Worm (Caenorhabditis elegans) whole organism, early embryonic: ENCODE data around the gene Y57A10B.6.

Experiments
- B0310.2 ChIP-seq: sonication (generic microtip); optimal IDR thresholded peaks from 2 replicates; lab custom pipeline; 2016; ENCODE audit warnings: mild to moderate bottlenecking, missing genetic modification characterization, missing compliant biosample characterization
- F13C5.2 ChIP-seq: sonication (generic microtip); optimal IDR thresholded peaks from 2 replicates; lab custom pipeline; 2017; ENCODE audit warnings: mild to moderate bottlenecking, missing genetic modification characterization, inconsistent platforms, missing compliant biosample characterization
- ceh-36 ChIP-seq: sonication (generic microtip); optimal IDR thresholded peaks from 2 replicates; lab custom pipeline; 2016; ENCODE audit warnings: missing genetic modification characterization, inconsistent platforms, missing compliant biosample characterization
- ets-7 ChIP-seq: sonication (generic microtip); optimal IDR thresholded peaks from 2 replicates; lab custom pipeline; 2016; ENCODE audit warnings: missing genotype, missing genetic modification characterization, missing compliant biosample characterization
- flt-1 ChIP-seq: fragments of 200-800 bp; sonication (Bioruptor generic); IDR thresholded peaks from 2 replicates; pipeline ENCODE4 v1.3.6; 2022; ENCODE audit warnings: missing genetic modification characterization, missing compliant biosample characterization
- hmbx-1 ChIP-seq: sonication (generic microtip); optimal IDR thresholded peaks from 2 replicates; lab custom pipeline; 2016; ENCODE audit warnings: mild to moderate bottlenecking, missing genetic modification characterization, missing compliant biosample characterization
- pes-1 ChIP-seq: fragments of 200-800 bp; sonication (Bioruptor generic); IDR thresholded peaks from 2 replicates; pipeline ENCODE4 v1.3.6; 2022; ENCODE audit warnings: missing genetic modification reagents, missing genetic modification characterization, missing compliant biosample characterization
- sea-1 ChIP-seq: fragments of 200-800 bp; sonication (Bioruptor generic); conservative IDR thresholded peaks from 2 replicates; pipeline ENCODE4 v1.3.6; 2022; ENCODE audit warnings: missing genetic modification characterization, missing compliant biosample characterization

ce11 chrII:12382625-12383562 is 7.0 kb upstream of the Y57A10B.6 start, which contains the start of gene btb-14:
- TF ChIP-seq F13C5.2 (tag; lab: Kevin White, UChicago) (no peak), B0310.2 (tag; lab: Kevin White, UChicago) (no peak), pes-1 (GFP tag; lab: Robert Waterston, UW) (no peak), hmbx-1 (no peak), flt-1 (GFP tag; lab: Robert Waterston, UW) (no peak), sea-1 (GFP tag; lab: Robert Waterston, UW) (no peak), ets-7 (tag; lab: Kevin White, UChicago) (no peak), ceh-36 (tag; lab: Kevin White, UChicago) (no peak)
